Fruit fly (Drosophila melanogaster) whole organism, embryonic: Measurements from ENCODE around the gene caz.

Source experiments
- CG11085 ChIP-seq: fragments of 200-800 bp; sonication (Bioruptor generic); IDR thresholded peaks from 2 replicates; pipeline ENCODE4 v1.3.6; 2022; ENCODE audit warnings: missing biosample characterization, missing genetic modification characterization
- CG11456 ChIP-seq: fragments of 200-800 bp; sonication (Bioruptor generic); IDR thresholded peaks from 3 replicates; pipeline ENCODE4 v1.3.6; 2022; ENCODE audit warnings: missing biosample characterization, missing genetic modification characterization
- CG11560 ChIP-seq: fragments of 200-800 bp; sonication (Bioruptor generic); IDR thresholded peaks from 3 replicates; pipeline ENCODE4 v1.3.6; 2022; ENCODE audit warnings: missing biosample characterization, missing genetic modification characterization
- CG13775 ChIP-seq: fragments of 200-800 bp; sonication (Bioruptor generic); optimal IDR thresholded peaks from 3 replicates; lab custom pipeline; 2017; ENCODE audit warnings: missing biosample characterization, mild to moderate bottlenecking, missing genetic modification characterization
- CG14710 ChIP-seq: fragments of 200-800 bp; sonication (Bioruptor generic); optimal IDR thresholded peaks from 3 replicates; lab custom pipeline; 2019; ENCODE audit warnings: missing biosample characterization, mild to moderate bottlenecking, missing genetic modification characterization, moderate library complexity
- CG15269 ChIP-seq: fragments of 200-800 bp; sonication (Bioruptor generic); optimal IDR thresholded peaks from 2 replicates; lab custom pipeline; 2018; ENCODE audit warnings: missing biosample characterization, mild to moderate bottlenecking, missing genetic modification characterization, moderate library complexity
- CG1529 ChIP-seq: fragments of 200-800 bp; sonication (Bioruptor generic); optimal IDR thresholded peaks from 3 replicates; lab custom pipeline; 2018; ENCODE audit warnings: missing biosample characterization, missing genetic modification characterization
- CG3838 ChIP-seq: fragments of 200-800 bp; sonication (Bioruptor generic); optimal IDR thresholded peaks from 3 replicates; lab custom pipeline; 2016; ENCODE audit warnings: missing biosample characterization, missing genetic modification characterization
- CG8290 ChIP-seq, 3 experiments: fragments of 200-800 bp; sonication (Bioruptor generic); optimal IDR thresholded peaks; 2 replicates each; lab custom pipeline; 2016 to 2019; ENCODE audit warnings: missing biosample characterization in 3 of 3, missing genetic modification characterization in 3 of 3, mild to moderate bottlenecking in 2 of 3, moderate library complexity in 1 of 3
- CG9876 ChIP-seq: fragments of 200-800 bp; sonication (Bioruptor generic); optimal IDR thresholded peaks from 2 replicates; lab custom pipeline; 2016; ENCODE audit warnings: missing biosample characterization, missing genetic modification characterization
- Ets65A ChIP-seq: fragments of 200-800 bp; sonication (Bioruptor generic); peaks from one replicate; lab custom pipeline; 2016; ENCODE audit warnings: missing biosample characterization, missing genetic modification characterization
- Ets97D ChIP-seq: fragments of 200-800 bp; sonication (Bioruptor generic); optimal IDR thresholded peaks from 3 replicates; lab custom pipeline; 2016; ENCODE audit warnings: missing biosample characterization, missing genetic modification characterization
- HHEX ChIP-seq: fragments of 200-800 bp; sonication (Bioruptor generic); optimal IDR thresholded peaks from 3 replicates; lab custom pipeline; 2017; ENCODE audit warnings: missing biosample characterization, mild to moderate bottlenecking, missing genetic modification characterization, missing genetic modification reagents
- HmgZ ChIP-seq: fragments of 200-800 bp; sonication (Bioruptor generic); optimal IDR thresholded peaks from 2 replicates; lab custom pipeline; 2018; ENCODE audit warnings: missing biosample characterization, mild to moderate bottlenecking, missing genetic modification characterization
- Hmx ChIP-seq: fragments of 200-800 bp; sonication (Bioruptor generic); optimal IDR thresholded peaks from 2 replicates; lab custom pipeline; 2016; ENCODE audit warnings: missing biosample characterization, missing genetic modification characterization
- MESR4 ChIP-seq: fragments of 200-800 bp; sonication (Bioruptor generic); optimal IDR thresholded peaks from 2 replicates; lab custom pipeline; 2018; ENCODE audit warnings: missing biosample characterization, mild to moderate bottlenecking, missing genetic modification characterization, moderate library complexity
- Med ChIP-seq: fragments of 200-800 bp; sonication (Bioruptor generic); peaks from one replicate; lab custom pipeline; 2016; ENCODE audit warnings: missing biosample characterization, missing genetic modification characterization, mild to moderate bottlenecking, inconsistent platforms, moderate library complexity
- NfI ChIP-seq: fragments of 200-800 bp; sonication (Bioruptor generic); optimal IDR thresholded peaks from 3 replicates; lab custom pipeline; 2018; ENCODE audit warnings: missing biosample characterization, mild to moderate bottlenecking, missing genetic modification characterization, moderate library complexity
- Ravus ChIP-seq: fragments of 200-800 bp; sonication (Bioruptor generic); IDR thresholded peaks from 2 replicates; pipeline ENCODE4 v1.3.6; 2022; ENCODE audit warnings: missing biosample characterization, missing genetic modification characterization
- Sry-β ChIP-seq: fragments of 200-800 bp; sonication (Bioruptor generic); optimal IDR thresholded peaks from 2 replicates; lab custom pipeline; 2018; ENCODE audit warnings: missing biosample characterization, mild to moderate bottlenecking, missing genetic modification characterization, moderate library complexity
- YL-1 ChIP-seq: fragments of 200-800 bp; sonication (Bioruptor generic); optimal IDR thresholded peaks from 3 replicates; lab custom pipeline; 2017; ENCODE audit warnings: missing biosample characterization, mild to moderate bottlenecking, missing genetic modification characterization
- abd-A ChIP-seq: fragments of 200-800 bp; sonication (Bioruptor generic); optimal IDR thresholded peaks from 3 replicates; lab custom pipeline; 2019; ENCODE audit warnings: missing biosample characterization, mild to moderate bottlenecking, missing genetic modification characterization, moderate library complexity
- amos ChIP-seq: fragments of 200-800 bp; sonication (Bioruptor generic); IDR thresholded peaks from 2 replicates; pipeline ENCODE4 v1.3.6; 2022; ENCODE audit warnings: missing biosample characterization, missing genetic modification characterization; ENCODE audit not compliant: partially characterized antibody
- ash1 ChIP-seq: fragments of 200-800 bp; sonication (Bioruptor generic); optimal IDR thresholded peaks from 2 replicates; lab custom pipeline; 2018; ENCODE audit warnings: missing biosample characterization, mild to moderate bottlenecking, missing genetic modification characterization
- bigmax ChIP-seq: fragments of 200-800 bp; sonication (Bioruptor generic); optimal IDR thresholded peaks from 2 replicates; lab custom pipeline; 2018; ENCODE audit warnings: missing biosample characterization, mild to moderate bottlenecking, missing genetic modification characterization
- cg ChIP-seq: fragments of 200-800 bp; sonication (Bioruptor generic); optimal IDR thresholded peaks from 3 replicates; lab custom pipeline; 2019; ENCODE audit warnings: missing biosample characterization, mild to moderate bottlenecking, missing genetic modification characterization, moderate library complexity
- chinmo ChIP-seq: fragments of 200-800 bp; sonication (Bioruptor generic); IDR thresholded peaks from 4 replicates; pipeline ENCODE4 v1.3.6; 2022; ENCODE audit warnings: missing biosample characterization, missing genetic modification characterization; ENCODE audit not compliant: partially characterized antibody
- crol ChIP-seq: fragments of 200-800 bp; sonication (Bioruptor generic); IDR thresholded peaks from 2 replicates; pipeline ENCODE4 v1.3.6; 2022; ENCODE audit warnings: missing biosample characterization, missing genetic modification characterization
- dm ChIP-seq: fragments of 200-800 bp; sonication (Bioruptor generic); optimal IDR thresholded peaks from 3 replicates; lab custom pipeline; 2016; ENCODE audit warnings: missing biosample characterization, missing genetic modification characterization
- exex ChIP-seq: fragments of 200-800 bp; sonication (Bioruptor generic); optimal IDR thresholded peaks from 4 replicates; lab custom pipeline; 2018; ENCODE audit warnings: missing biosample characterization, mild to moderate bottlenecking, missing genetic modification characterization, moderate library complexity
- grn ChIP-seq: fragments of 200-800 bp; sonication (Bioruptor generic); optimal IDR thresholded peaks from 3 replicates; lab custom pipeline; 2017; ENCODE audit warnings: missing biosample characterization, missing genetic modification characterization
- her ChIP-seq: fragments of 200-800 bp; sonication (Bioruptor generic); optimal IDR thresholded peaks from 2 replicates; lab custom pipeline; 2016; ENCODE audit warnings: missing biosample characterization, missing genetic modification characterization
- pzg ChIP-seq: fragments of 200-800 bp; sonication (Bioruptor generic); optimal IDR thresholded peaks from 3 replicates; lab custom pipeline; 2018; ENCODE audit warnings: missing biosample characterization, mild to moderate bottlenecking, missing genetic modification characterization, moderate library complexity
- sna ChIP-seq: fragments of 200-800 bp; sonication (Bioruptor generic); IDR thresholded peaks from 2 replicates; pipeline ENCODE4 v1.3.6; 2022; ENCODE audit warnings: missing biosample characterization, missing genetic modification characterization; ENCODE audit not compliant: partially characterized antibody
- ssp ChIP-seq: fragments of 200-800 bp; sonication (Bioruptor generic); IDR thresholded peaks from 2 replicates; pipeline ENCODE4 v1.3.6; 2022; ENCODE audit warnings: missing biosample characterization, missing genetic modification characterization
- stc ChIP-seq: fragments of 200-800 bp; sonication (Bioruptor generic); IDR thresholded peaks from 2 replicates; pipeline ENCODE4 v1.3.6; 2022; ENCODE audit warnings: missing biosample characterization, missing genetic modification characterization
- stwl ChIP-seq: fragments of 200-800 bp; sonication (Bioruptor generic); optimal IDR thresholded peaks from 3 replicates; lab custom pipeline; 2018; ENCODE audit warnings: missing biosample characterization, mild to moderate bottlenecking, missing genetic modification characterization, moderate library complexity
- sug ChIP-seq: fragments of 200-800 bp; optimal IDR thresholded peaks from 2 replicates; lab custom pipeline; 2019; ENCODE audit warnings: missing biosample characterization, mild to moderate bottlenecking, missing genetic modification characterization, moderate library complexity
- wdn ChIP-seq: fragments of 200-800 bp; sonication (Bioruptor generic); IDR thresholded peaks from 2 replicates; pipeline ENCODE4 v1.3.6; 2022; ENCODE audit warnings: missing biosample characterization, missing genetic modification characterization

Gene caz

dm6 chrX:16286083-16286666 is 2.4 kb upstream of the caz start, which contains the start of gene UQCR-14 (continued):
- TF ChIP-seq amos (GFP tag; lab: Robert Waterston, UW), result peak; percentile 99
- TF ChIP-seq CG14710 (tag; lab: Kevin White, UChicago), result peak; percentile 89
- TF ChIP-seq CG1529, result no peak
- TF ChIP-seq grn, result peak; percentile 7
- TF ChIP-seq Ravus, result no peak
- peak; percentile 29 for TF ChIP-seq CG8290 (GFP tag; optimal IDR thresholded peaks at IDR 0.05; lab: Kevin White, UChicago)
- TF ChIP-seq CG8290 (tag; optimal IDR thresholded peaks at IDR 0.05; lab: Kevin White, UChicago), result peak in 1 of 2 experiments; percentile 78
- TF ChIP-seq pzg (GFP tag; lab: Kevin White, UChicago), result peak; percentile 94
- no peak for TF ChIP-seq ash1 (GFP tag; lab: Kevin White, UChicago)
- peak; percentile 12 for TF ChIP-seq CG13775 (GFP tag; lab: Kevin White, UChicago)
- TF ChIP-seq Ets97D (GFP tag; lab: Kevin White, UChicago), result peak; percentile 86
- TF ChIP-seq Hmx (GFP tag; lab: Kevin White, UChicago), result no peak
- no peak for TF ChIP-seq CG3838 (GFP tag; lab: Kevin White, UChicago)
- TF ChIP-seq chinmo (GFP tag; lab: Robert Waterston, UW), result peak; percentile 98
- TF ChIP-seq NfI (GFP tag; lab: Kevin White, UChicago), result peak; percentile 4
- TF ChIP-seq CG15269 (tag; lab: Kevin White, UChicago), result peak; percentile 10

dm6 chrX:16288999-16289398 is 389 bp downstream of the caz start:
- TF ChIP-seq Ets65A (peak; percentile 17), stwl (no peak), CG11560 (tag; lab: Robert Waterston, UW) (no peak), YL-1 (GFP tag; lab: Kevin White, UChicago) (peak; percentile 48), HHEX (GFP tag; lab: Kevin White, UChicago) (no peak), CG9876 (no peak), MESR4 (GFP tag; lab: Kevin White, UChicago) (peak; percentile 57), dm (peak; percentile 42), Sry-β (GFP tag; lab: Kevin White, UChicago) (no peak), stc (GFP tag; lab: Robert Waterston, UW) (no peak), HmgZ (tag; lab: Kevin White, UChicago) (no peak), cg (GFP tag; lab: Kevin White, UChicago) (peak; percentile 41), sna (GFP tag; lab: Robert Waterston, UW) (no peak), Med (GFP tag; lab: Kevin White, UChicago) (peak; percentile 16), bigmax (GFP tag; lab: Kevin White, UChicago) (peak; percentile 92)

- TF ChIP-seq Med (GFP tag; lab: Kevin White, UChicago) (peak; percentile 48), CG11456 (no peak), her (GFP tag; lab: Kevin White, UChicago) (no peak), wdn (GFP tag; lab: Robert Waterston, UW) (no peak), CG11085 (no peak), sug (tag; lab: Kevin White, UChicago) (peak; percentile 25), crol (peak; percentile 20; the same call in 1 of the 2 replicates), exex (tag; lab: Kevin White, UChicago) (peak; percentile 69), ssp (GFP tag; lab: Robert Waterston, UW) (no peak), abd-A (tag; lab: Kevin White, UChicago) (no peak)
These were observed 4.0 kb downstream of the caz start for dm6 chrX:16292646-16293045.
